Fruit fly (Drosophila melanogaster) whole organism, embryonic: Measurements from ENCODE around the gene CG17754.

Experiments used
- Blimp-1 ChIP-seq: fragments of 200-800 bp; sonication (Bioruptor generic); optimal IDR thresholded peaks from 3 replicates; lab custom pipeline; 2018; ENCODE audit warnings: missing biosample characterization, missing genetic modification characterization, mild to moderate bottlenecking, moderate library complexity, missing genetic modification reagents
- CG11247 ChIP-seq: fragments of 200-800 bp; sonication (Bioruptor generic); IDR thresholded peaks from 2 replicates; pipeline ENCODE4 v1.3.6; 2022; ENCODE audit warnings: missing biosample characterization, missing genetic modification characterization
- CG11560 ChIP-seq: fragments of 200-800 bp; sonication (Bioruptor generic); IDR thresholded peaks from 3 replicates; pipeline ENCODE4 v1.3.6; 2022; ENCODE audit warnings: missing biosample characterization, missing genetic modification characterization
- CG12104 ChIP-seq: fragments of 200-800 bp; sonication (Bioruptor generic); optimal IDR thresholded peaks from 3 replicates; lab custom pipeline; 2016; ENCODE audit warnings: missing biosample characterization, missing genetic modification characterization
- CG13296 ChIP-seq: fragments of 200-800 bp; sonication (Bioruptor generic); optimal IDR thresholded peaks from 3 replicates; lab custom pipeline; 2018; ENCODE audit warnings: missing biosample characterization, mild to moderate bottlenecking, missing genetic modification characterization
- CG1602 ChIP-seq: fragments of 200-800 bp; sonication (Bioruptor generic); optimal IDR thresholded peaks from 3 replicates; lab custom pipeline; 2016; ENCODE audit warnings: missing biosample characterization, missing genetic modification characterization
- CG16815 ChIP-seq: fragments of 200-800 bp; sonication (Bioruptor generic); optimal IDR thresholded peaks from 3 replicates; lab custom pipeline; 2017; ENCODE audit warnings: missing biosample characterization, mild to moderate bottlenecking, missing genetic modification characterization
- CG18262 ChIP-seq: fragments of 200-800 bp; optimal IDR thresholded peaks from 3 replicates; lab custom pipeline; 2019; ENCODE audit warnings: missing biosample characterization, mild to moderate bottlenecking, missing genetic modification characterization, moderate library complexity
- CG34422 ChIP-seq: fragments of 200-800 bp; sonication (Bioruptor generic); IDR thresholded peaks from 3 replicates; pipeline ENCODE4 v1.3.6; 2022; ENCODE audit warnings: missing biosample characterization, missing genetic modification characterization
- CG4820 ChIP-seq: fragments of 200-800 bp; sonication (Bioruptor generic); optimal IDR thresholded peaks from 3 replicates; lab custom pipeline; 2016; ENCODE audit warnings: missing biosample characterization, missing genetic modification characterization
- CG4854 ChIP-seq: fragments of 200-800 bp; sonication (Bioruptor generic); optimal IDR thresholded peaks from 2 replicates; lab custom pipeline; 2016; ENCODE audit warnings: missing biosample characterization, missing genetic modification characterization, inconsistent platforms
- CG6272 ChIP-seq: fragments of 200-800 bp; sonication (Bioruptor generic); IDR thresholded peaks from 2 replicates; pipeline ENCODE4 v1.3.6; 2022; ENCODE audit warnings: missing biosample characterization, missing genetic modification characterization
- CG9876 ChIP-seq: fragments of 200-800 bp; sonication (Bioruptor generic); optimal IDR thresholded peaks from 2 replicates; lab custom pipeline; 2016; ENCODE audit warnings: missing biosample characterization, missing genetic modification characterization
- Camta ChIP-seq: fragments of 200-800 bp; sonication (Bioruptor generic); optimal IDR thresholded peaks from 2 replicates; lab custom pipeline; 2016; ENCODE audit warnings: missing biosample characterization, missing genetic modification characterization
- D19A ChIP-seq: fragments of 200-800 bp; optimal IDR thresholded peaks from 3 replicates; lab custom pipeline; 2019; ENCODE audit warnings: missing biosample characterization, mild to moderate bottlenecking, missing genetic modification characterization, moderate library complexity
- D19B ChIP-seq: fragments of 200-800 bp; sonication (Bioruptor generic); optimal IDR thresholded peaks from 2 replicates; lab custom pipeline; 2017; ENCODE audit warnings: missing biosample characterization, mild to moderate bottlenecking, missing genetic modification characterization
- Dip2 ChIP-seq: fragments of 200-800 bp; sonication (Bioruptor generic); IDR thresholded peaks from 2 replicates; pipeline ENCODE4 v1.3.6; 2022; ENCODE audit warnings: missing biosample characterization, missing genetic modification characterization
- E2f1 ChIP-seq: fragments of 200-800 bp; sonication (Bioruptor generic); IDR thresholded peaks from 2 replicates; pipeline ENCODE4 v1.3.6; 2022; ENCODE audit warnings: missing biosample characterization, missing genetic modification characterization
- Eip74EF ChIP-seq, 2 experiments: fragments of 200-800 bp in 1 of 2; fragments of >200 bp in 1 of 2; sonication (Bioruptor generic) in 1 of 2; optimal IDR thresholded peaks; 2 replicates each; lab custom pipeline; 2017 to 2019; ENCODE audit warnings: missing biosample characterization in 2 of 2, missing genetic modification characterization in 2 of 2, mild to moderate bottlenecking in 1 of 2, moderate library complexity in 1 of 2
- Ets65A ChIP-seq: fragments of 200-800 bp; sonication (Bioruptor generic); peaks from one replicate; lab custom pipeline; 2016; ENCODE audit warnings: missing biosample characterization, missing genetic modification characterization
- Hmx ChIP-seq: fragments of 200-800 bp; sonication (Bioruptor generic); optimal IDR thresholded peaks from 2 replicates; lab custom pipeline; 2016; ENCODE audit warnings: missing biosample characterization, missing genetic modification characterization
- Lhr ChIP-seq: fragments of 200-800 bp; sonication (Bioruptor generic); optimal IDR thresholded peaks from 3 replicates; lab custom pipeline; 2017; ENCODE audit warnings: mild to moderate bottlenecking, missing biosample characterization, missing genetic modification reagents, missing genetic modification characterization
- Myb ChIP-seq: fragments of 200-800 bp; sonication (Bioruptor generic); optimal IDR thresholded peaks from 2 replicates; lab custom pipeline; 2016; ENCODE audit warnings: missing biosample characterization, missing genetic modification characterization
- Nf-YA ChIP-seq: fragments of 200-800 bp; sonication (Bioruptor generic); IDR thresholded peaks from 2 replicates; pipeline ENCODE4 v1.3.6; 2022; ENCODE audit warnings: missing biosample characterization, missing genetic modification characterization
- Ptx1 ChIP-seq: fragments of 200-800 bp; sonication (Bioruptor generic); IDR thresholded peaks from 2 replicates; pipeline ENCODE4 v1.3.6; 2022; ENCODE audit warnings: missing biosample characterization, missing genetic modification characterization
- Sox100B ChIP-seq: fragments of 200-800 bp; sonication (Bioruptor generic); optimal IDR thresholded peaks from 3 replicates; lab custom pipeline; 2018; ENCODE audit warnings: missing biosample characterization, mild to moderate bottlenecking, missing genetic modification characterization
- Sry-β ChIP-seq: fragments of 200-800 bp; sonication (Bioruptor generic); optimal IDR thresholded peaks from 2 replicates; lab custom pipeline; 2018; ENCODE audit warnings: missing biosample characterization, mild to moderate bottlenecking, missing genetic modification characterization, moderate library complexity
- Xbp1 ChIP-seq: fragments of 200-800 bp; sonication (Bioruptor generic); optimal IDR thresholded peaks from 3 replicates; lab custom pipeline; 2016; ENCODE audit warnings: missing biosample characterization, mild to moderate bottlenecking, missing genetic modification characterization
- az2 ChIP-seq: fragments of 200-800 bp; sonication (Bioruptor generic); optimal IDR thresholded peaks from 3 replicates; lab custom pipeline; 2016; ENCODE audit warnings: missing biosample characterization, missing genetic modification characterization
- bowl ChIP-seq: fragments of 200-800 bp; sonication (Bioruptor generic); IDR thresholded peaks from 2 replicates; pipeline ENCODE4 v1.3.6; 2022; ENCODE audit warnings: missing biosample characterization, missing genetic modification characterization
- bsh ChIP-seq, 2 experiments: fragments of 200-800 bp; sonication (Bioruptor generic); optimal IDR thresholded peaks; 2 replicates each; lab custom pipeline; 2017 to 2018; ENCODE audit warnings: mild to moderate bottlenecking in 2 of 2, missing biosample characterization in 2 of 2, missing genetic modification characterization in 2 of 2, moderate library complexity in 1 of 2
- cas ChIP-seq: fragments of 200-800 bp; sonication (Bioruptor generic); IDR thresholded peaks from 2 replicates; pipeline ENCODE4 v1.3.6; 2022; ENCODE audit warnings: missing biosample characterization, missing genetic modification characterization
- corto ChIP-seq: fragments of 200-800 bp; sonication (Bioruptor generic); optimal IDR thresholded peaks from 2 replicates; lab custom pipeline; 2016; ENCODE audit warnings: missing biosample characterization, mild to moderate bottlenecking, missing genetic modification characterization, moderate library complexity
- dm ChIP-seq: fragments of 200-800 bp; sonication (Bioruptor generic); optimal IDR thresholded peaks from 3 replicates; lab custom pipeline; 2016; ENCODE audit warnings: missing biosample characterization, missing genetic modification characterization
- dmrt11E ChIP-seq: fragments of 200-800 bp; sonication (Bioruptor generic); optimal IDR thresholded peaks from 3 replicates; lab custom pipeline; 2018; ENCODE audit warnings: missing biosample characterization, mild to moderate bottlenecking, missing genetic modification characterization, moderate library complexity
- ewg ChIP-seq: fragments of 200-800 bp; sonication (Bioruptor generic); optimal IDR thresholded peaks from 3 replicates; lab custom pipeline; 2017; ENCODE audit warnings: mild to moderate bottlenecking, missing biosample characterization, missing genetic modification reagents, missing genetic modification characterization
- eyg ChIP-seq: fragments of 200-800 bp; sonication (Bioruptor generic); optimal IDR thresholded peaks from 3 replicates; lab custom pipeline; 2016; ENCODE audit warnings: missing biosample characterization, missing genetic modification characterization
- fd96Cb ChIP-seq: fragments of 200-800 bp; sonication (Bioruptor generic); optimal IDR thresholded peaks from 2 replicates; lab custom pipeline; 2018; ENCODE audit warnings: missing biosample characterization, mild to moderate bottlenecking, missing genetic modification characterization, moderate library complexity
- her ChIP-seq: fragments of 200-800 bp; sonication (Bioruptor generic); optimal IDR thresholded peaks from 2 replicates; lab custom pipeline; 2016; ENCODE audit warnings: missing biosample characterization, missing genetic modification characterization
- insv ChIP-seq, 2 experiments: fragments of 200-800 bp; sonication (Bioruptor generic); optimal IDR thresholded peaks; 3 replicates each; lab custom pipeline; 2016 to 2018; ENCODE audit warnings: missing biosample characterization in 2 of 2, missing genetic modification characterization in 2 of 2
- lilli ChIP-seq: fragments of 200-800 bp; sonication (Bioruptor generic); optimal IDR thresholded peaks from 3 replicates; lab custom pipeline; 2016; ENCODE audit warnings: missing biosample characterization, missing genetic modification characterization
- nau ChIP-seq: fragments of 200-800 bp; sonication (Bioruptor generic); optimal IDR thresholded peaks from 3 replicates; lab custom pipeline; 2017; ENCODE audit warnings: missing biosample characterization, mild to moderate bottlenecking, missing genetic modification characterization, missing genetic modification reagents
- nmo ChIP-seq: fragments of 200-800 bp; sonication (Bioruptor generic); optimal IDR thresholded peaks from 2 replicates; lab custom pipeline; 2018; ENCODE audit warnings: missing biosample characterization, mild to moderate bottlenecking, missing genetic modification characterization, moderate library complexity
- peb ChIP-seq: fragments of 200-800 bp; sonication (Bioruptor generic); IDR thresholded peaks from 2 replicates; pipeline ENCODE4 v1.3.6; 2022; ENCODE audit warnings: missing biosample characterization, missing genetic modification characterization
- pho ChIP-seq: fragments of 200-800 bp; sonication (Bioruptor generic); optimal IDR thresholded peaks from 2 replicates; lab custom pipeline; 2016; ENCODE audit warnings: missing biosample characterization, missing genetic modification characterization
- prd ChIP-seq, 3 experiments: fragments of >200 bp in 2 of 3; fragments of 200-800 bp in 1 of 3; sonication (Bioruptor generic) in 1 of 3; optimal IDR thresholded peaks in 2 of 3; IDR thresholded peaks in 1 of 3; 2 replicates in 2 of 3; 3 replicates in 1 of 3; pipeline versions ENCODE4 v1.3.6 to Lab custom; 2017 to 2022; ENCODE audit warnings: missing biosample characterization in 1 of 3, missing genetic modification characterization in 1 of 3
- pros ChIP-seq: fragments of 200-800 bp; sonication (Bioruptor generic); optimal IDR thresholded peaks from 3 replicates; lab custom pipeline; 2019; ENCODE audit warnings: missing biosample characterization, mild to moderate bottlenecking, missing genetic modification characterization, moderate library complexity
- row ChIP-seq: fragments of 200-800 bp; sonication (Bioruptor generic); IDR thresholded peaks from 3 replicates; pipeline ENCODE4 v1.3.6; 2022; ENCODE audit warnings: missing biosample characterization, missing genetic modification characterization
- sc ChIP-seq, 3 experiments: fragments of >200 bp in 2 of 3; fragments of 200-800 bp in 1 of 3; sonication (Bioruptor generic) in 1 of 3; optimal IDR thresholded peaks; 2 replicates in 2 of 3; 3 replicates in 1 of 3; lab custom pipeline; 2017; ENCODE audit warnings: mild to moderate bottlenecking in 1 of 3, missing biosample characterization in 1 of 3, missing genetic modification characterization in 1 of 3, missing genetic modification reagents in 1 of 3
- sens ChIP-seq: fragments of 200-800 bp; sonication (Bioruptor generic); peaks from one replicate; lab custom pipeline; 2016; ENCODE audit warnings: missing biosample characterization, missing genetic modification characterization

The CG17754 gene

DNA sequence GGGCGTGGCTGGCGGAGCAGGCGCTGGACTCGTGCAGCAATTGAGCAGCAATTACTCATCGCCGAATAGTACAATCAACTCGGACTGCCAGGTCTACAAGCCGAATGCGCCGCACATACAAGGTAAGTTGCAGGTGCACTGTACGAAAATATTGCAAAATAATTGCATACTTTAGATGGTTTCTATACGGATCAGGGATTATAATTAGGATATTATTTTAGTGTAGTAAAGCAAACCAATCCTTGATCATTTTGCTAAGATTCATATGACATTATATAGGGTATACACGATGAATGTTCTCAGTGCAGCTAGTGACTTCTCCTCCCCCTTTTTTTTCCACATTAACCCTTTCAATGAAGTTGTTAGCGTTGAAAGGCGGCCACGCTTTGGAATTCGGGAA lies 45.3 kb downstream of the CG17754 start (continued):
- TF ChIP-seq Myb (GFP tag; lab: Kevin White, UChicago) (no peak), bowl (GFP tag; lab: Robert Waterston, UW) (no peak), Hmx (GFP tag; lab: Kevin White, UChicago) (no peak), row (GFP tag; lab: Robert Waterston, UW) (peak; percentile 52), prd (optimal IDR thresholded peaks at IDR 0.05; lab: Kevin White, UChicago) (no peak), prd (GFP tag; IDR thresholded peaks at IDR 0.05; lab: Robert Waterston, UW) (peak; percentile 59; the same call in 2 of the 3 replicates), eyg (GFP tag; lab: Kevin White, UChicago) (no peak), her (GFP tag; lab: Kevin White, UChicago) (no peak), lilli (GFP tag; lab: Kevin White, UChicago) (no peak), Sox100B (GFP tag; lab: Kevin White, UChicago) (no peak), CG11560 (tag; lab: Robert Waterston, UW) (no peak), E2f1 (GFP tag; lab: Robert Waterston, UW) (peak; percentile 29; the same call in 1 of the 2 replicates), CG13296 (GFP tag; lab: Kevin White, UChicago) (no peak), Dip2 (GFP tag; lab: Robert Waterston, UW) (no peak), dm (GFP tag; lab: Kevin White, UChicago) (no peak), pros (GFP tag; lab: Kevin White, UChicago) (no peak), sens (GFP tag; lab: Kevin White, UChicago) (peak; percentile 84), dmrt11E (peak; percentile 61), CG16815 (GFP tag; lab: Kevin White, UChicago) (peak; percentile 19), CG34422 (GFP tag; lab: Robert Waterston, UW) (0 out of 3 replicates have a peak, but pooled peaks have one; percentile 25), Xbp1 (GFP tag; lab: Kevin White, UChicago) (peak; percentile 7), cas (GFP tag; lab: Robert Waterston, UW) (no peak), nmo (GFP tag; lab: Kevin White, UChicago) (peak; percentile 40), CG6272 (GFP tag; lab: Robert Waterston, UW) (no peak), Eip74EF (GFP tag; optimal IDR thresholded peaks at IDR 0.05; lab: Kevin White, UChicago) (no peak), bsh (GFP tag; optimal IDR thresholded peaks at IDR 0.05; lab: Kevin White, UChicago) (peak in 1 of 2 experiments; percentile 62), fd96Cb (peak; percentile 40), CG4820 (GFP tag; lab: Kevin White, UChicago) (peak; percentile 2), CG4854 (GFP tag; lab: Kevin White, UChicago) (no peak), sc (optimal IDR thresholded peaks at IDR 0.05; lab: Kevin White, UChicago) (no peak), sc (GFP tag; optimal IDR thresholded peaks at IDR 0.05; lab: Kevin White, UChicago) (peak; percentile 9), Nf-YA (GFP tag; lab: Robert Waterston, UW) (no peak), peb (GFP tag; lab: Robert Waterston, UW) (no peak), Ets65A (GFP tag; lab: Kevin White, UChicago) (peak; percentile 72), nau (GFP tag; lab: Kevin White, UChicago) (no peak), Blimp-1 (GFP tag; lab: Kevin White, UChicago) (peak; percentile 47), pho (GFP tag; lab: Kevin White, UChicago) (no peak), CG1602 (peak; percentile 14), D19A (peak; percentile 11), ewg (no peak), Ptx1 (GFP tag; lab: Robert Waterston, UW) (peak; percentile 22; the same call in 1 of the 2 replicates), CG11247 (GFP tag; lab: Robert Waterston, UW) (no peak), CG9876 (GFP tag; lab: Kevin White, UChicago) (no peak), Sry-β (GFP tag; lab: Kevin White, UChicago) (no peak), insv (GFP tag; optimal IDR thresholded peaks at IDR 0.05; lab: Kevin White, UChicago) (no peak), D19B (GFP tag; lab: Kevin White, UChicago) (no peak), CG12104 (GFP tag; lab: Kevin White, UChicago) (no peak), CG18262 (tag; lab: Kevin White, UChicago) (peak; percentile 46), Camta (GFP tag; lab: Kevin White, UChicago) (no peak), az2 (GFP tag; lab: Kevin White, UChicago) (peak; percentile 23), Lhr (GFP tag; lab: Kevin White, UChicago) (no peak), corto (GFP tag; lab: Kevin White, UChicago) (no peak)
